Fruit fly (Drosophila melanogaster): ENCODE data around the gene Sirup.

The Sirup gene

DNA sequence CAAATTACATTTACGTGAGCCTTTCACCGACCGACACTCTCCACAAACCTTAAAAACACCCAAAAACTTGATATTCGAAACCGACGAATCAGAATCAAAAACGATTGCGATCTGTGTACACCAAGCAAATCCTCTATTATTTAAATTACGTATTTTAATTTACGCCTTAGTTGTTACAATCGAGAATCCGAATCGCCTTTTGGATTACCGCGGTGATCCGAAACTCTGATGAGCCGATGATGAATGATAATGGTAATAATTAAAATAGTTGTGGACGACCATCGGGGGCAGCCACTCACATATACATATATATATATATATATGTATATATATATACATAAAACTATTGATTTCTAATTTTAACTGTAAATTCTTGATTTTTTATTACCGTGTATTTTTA is 41.0 kb downstream of the Sirup start, which contains the start of gene CG7367:
Gene CG7367 (minus strand): TSS at position 101 of the 400 bp plus-strand sequence.
- no peak for TF ChIP-seq toe (GFP tag; optimal IDR thresholded peaks at IDR 0.05)
- TF ChIP-seq CG11617 (GFP tag; optimal IDR thresholded peaks at IDR 0.05), result no peak
- TF ChIP-seq ovo (GFP tag; optimal IDR thresholded peaks at IDR 0.05), result no peak
- TF ChIP-seq CG5204 (GFP tag; optimal IDR thresholded peaks at IDR 0.05), result no peak
- TF ChIP-seq Crg-1 (GFP tag; optimal IDR thresholded peaks at IDR 0.05), result no peak
- no peak for TF ChIP-seq CG7045 (GFP tag; optimal IDR thresholded peaks at IDR 0.05)
- TF ChIP-seq pad (GFP tag; optimal IDR thresholded peaks at IDR 0.05), result no peak
- TF ChIP-seq Hr96 (GFP tag; optimal IDR thresholded peaks at IDR 0.05), result no peak
- TF ChIP-seq bab1 (GFP tag; optimal IDR thresholded peaks at IDR 0.05), result no peak
- no peak for TF ChIP-seq CG1620 (GFP tag; optimal IDR thresholded peaks at IDR 0.05)
- no peak for TF ChIP-seq cic (GFP tag; optimal IDR thresholded peaks at IDR 0.05)
- TF ChIP-seq CG33017 (tag; optimal IDR thresholded peaks at IDR 0.05), result no peak
- TF ChIP-seq kay (GFP tag; ENCODE audit: borderline replicate concordance), result no peak
- no peak for TF ChIP-seq CG7101 (tag; optimal IDR thresholded peaks at IDR 0.05)
- TF ChIP-seq Clk (GFP tag; optimal IDR thresholded peaks at IDR 0.05), result no peak

DNA sequence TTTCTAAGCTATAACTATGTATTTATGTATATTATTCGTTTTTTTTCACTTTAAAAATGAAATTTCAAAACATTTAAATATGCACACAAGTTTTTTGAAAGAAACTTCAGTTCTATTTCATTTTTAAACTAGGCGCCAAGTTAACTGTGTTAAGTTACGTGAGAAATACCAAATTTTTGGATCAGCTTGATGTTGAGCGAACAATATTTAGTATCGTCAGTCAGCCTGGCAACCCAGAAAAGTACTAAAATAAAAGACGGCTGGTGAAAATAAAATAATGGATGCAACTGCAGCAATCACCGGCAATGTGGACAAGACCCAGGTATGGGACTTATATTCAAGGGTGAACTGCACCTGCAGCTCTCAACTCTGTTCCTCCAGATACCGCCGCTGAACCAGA is 42.2 kb downstream of the Sirup start, which contains the start of gene CCDC53:
Gene CCDC53 (plus strand): TSS at position 235 of the 400 bp plus-strand sequence.
- TF ChIP-seq CG7045 (GFP tag; optimal IDR thresholded peaks at IDR 0.05) (no peak), CG14711 (tag; optimal IDR thresholded peaks at IDR 0.05) (peak; percentile 98), CG7101 (tag; optimal IDR thresholded peaks at IDR 0.05) (no peak), bab1 (GFP tag; optimal IDR thresholded peaks at IDR 0.05) (peak; percentile 33)

DNA sequence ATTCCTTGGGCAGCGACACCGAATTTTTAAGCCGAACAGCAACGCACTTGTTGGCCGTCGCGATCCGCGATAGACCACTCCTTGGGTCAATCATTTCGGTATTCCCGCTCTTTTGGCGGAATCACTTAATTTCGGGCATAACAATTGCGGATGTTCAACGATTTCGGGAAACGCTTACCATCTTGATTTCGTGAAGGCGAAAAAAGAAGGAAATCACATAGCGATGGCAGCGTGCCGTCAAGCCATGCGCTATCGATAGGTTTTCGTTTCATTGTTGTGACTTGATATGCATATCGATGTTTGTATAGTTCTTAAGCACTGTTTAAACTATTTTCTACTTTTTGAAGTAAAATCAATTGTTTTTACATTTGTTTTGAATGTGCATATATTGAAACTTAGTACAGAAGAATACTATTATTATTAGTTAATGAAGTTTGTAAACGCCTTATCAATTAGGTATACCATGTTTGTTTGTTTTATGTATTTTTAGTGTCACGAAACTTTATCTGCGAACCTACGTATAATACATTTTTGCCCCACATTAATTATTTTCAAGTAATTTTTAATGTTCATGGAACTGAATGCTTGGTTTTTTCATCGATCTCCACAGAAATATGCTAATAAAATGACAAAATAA is 44.1 kb downstream of the Sirup start, which contains the start of gene RpL36A:
Gene RpL36A (minus strand): TSS at position 265 of the 637 bp plus-strand sequence.
- TF ChIP-seq CG33017 (tag; optimal IDR thresholded peaks at IDR 0.05) (peak; percentile 40), ovo (GFP tag; optimal IDR thresholded peaks at IDR 0.05) (peak; percentile 41), Mnt (GFP tag; optimal IDR thresholded peaks at IDR 0.05) (peak; percentile 7), pad (GFP tag; optimal IDR thresholded peaks at IDR 0.05) (no peak), CG14711 (tag; optimal IDR thresholded peaks at IDR 0.05) (peak; percentile 40), CG7101 (tag; optimal IDR thresholded peaks at IDR 0.05) (peak; percentile 75), bab1 (GFP tag; optimal IDR thresholded peaks at IDR 0.05) (peak; percentile 71), Crg-1 (GFP tag; optimal IDR thresholded peaks at IDR 0.05) (peak; percentile 35), tj (GFP tag; optimal IDR thresholded peaks at IDR 0.05) (peak; percentile 1), CG11617 (GFP tag; optimal IDR thresholded peaks at IDR 0.05) (peak; percentile 65), CG1620 (GFP tag; optimal IDR thresholded peaks at IDR 0.05) (peak; percentile 70), CG5204 (GFP tag; optimal IDR thresholded peaks at IDR 0.05) (no peak), CG7045 (GFP tag; optimal IDR thresholded peaks at IDR 0.05) (no peak)

dm6 chr2L:8043282-8043668 is 44.6 kb downstream of the Sirup start, which contains the start of gene Megf8:
Megf8 (plus strand) TSS chr2L:8043471.
- TF ChIP-seq kay (GFP tag; ENCODE audit: borderline replicate concordance), result no peak
- TF ChIP-seq ovo (GFP tag; optimal IDR thresholded peaks at IDR 0.05), result no peak
- TF ChIP-seq Crg-1 (GFP tag; optimal IDR thresholded peaks at IDR 0.05), result no peak
- TF ChIP-seq toe (GFP tag; optimal IDR thresholded peaks at IDR 0.05), result no peak
- no peak for TF ChIP-seq CG12768 (GFP tag; optimal IDR thresholded peaks at IDR 0.05)
- no peak for TF ChIP-seq cnc (optimal IDR thresholded peaks at IDR 0.05)
- no peak for TF ChIP-seq CG5204 (GFP tag; optimal IDR thresholded peaks at IDR 0.05)
- TF ChIP-seq CG1620 (GFP tag; optimal IDR thresholded peaks at IDR 0.05), result no peak
- no peak for TF ChIP-seq CG7045 (GFP tag; optimal IDR thresholded peaks at IDR 0.05)
- TF ChIP-seq Hr96 (GFP tag; optimal IDR thresholded peaks at IDR 0.05), result no peak
- no peak for TF ChIP-seq CG7101 (tag; optimal IDR thresholded peaks at IDR 0.05)
- TF ChIP-seq bab1 (GFP tag; optimal IDR thresholded peaks at IDR 0.05), result no peak
- no peak for TF ChIP-seq Clk (GFP tag; optimal IDR thresholded peaks at IDR 0.05)
- no peak for TF ChIP-seq CG11617 (GFP tag; optimal IDR thresholded peaks at IDR 0.05)
